Fruit fly (Drosophila melanogaster) whole organism, embryonic: ENCODE data around the gene CG32074.
A peak's percentile ranks its signal among the peaks of the same experiment; 100 is the strongest.

Experiments used
- Ada2b ChIP-seq: fragments of 200-800 bp; sonication (Bioruptor generic); IDR thresholded peaks from 2 replicates; pipeline ENCODE4 v1.3.6; 2022; ENCODE audit warnings: missing biosample characterization, missing genetic modification characterization
- C15 ChIP-seq: fragments of 200-800 bp; sonication (Bioruptor generic); IDR thresholded peaks from 3 replicates; pipeline ENCODE4 v1.3.6; 2022; ENCODE audit warnings: missing biosample characterization, missing genetic modification characterization
- CG1024 ChIP-seq: fragments of 200-800 bp; sonication (Bioruptor generic); IDR thresholded peaks from 2 replicates; pipeline ENCODE4 v1.3.6; 2022; ENCODE audit warnings: missing biosample characterization, missing genetic modification characterization
- CG10267 ChIP-seq: fragments of 200-800 bp; sonication (Bioruptor generic); optimal IDR thresholded peaks from 2 replicates; lab custom pipeline; 2018; ENCODE audit warnings: missing biosample characterization, mild to moderate bottlenecking, missing genetic modification characterization, moderate library complexity
- CG10979 ChIP-seq: fragments of 200-800 bp; sonication (Bioruptor generic); optimal IDR thresholded peaks from 2 replicates; lab custom pipeline; 2018; ENCODE audit warnings: missing biosample characterization, mild to moderate bottlenecking, missing genetic modification characterization, moderate library complexity
- CG11398 ChIP-seq: fragments of 200-800 bp; sonication (Bioruptor generic); optimal IDR thresholded peaks from 2 replicates; lab custom pipeline; 2016; ENCODE audit warnings: missing biosample characterization, missing genetic modification characterization
- CG12071 ChIP-seq: fragments of 200-800 bp; sonication (Bioruptor generic); optimal IDR thresholded peaks from 3 replicates; lab custom pipeline; 2018; ENCODE audit warnings: missing biosample characterization, mild to moderate bottlenecking, missing genetic modification characterization
- CG1233 ChIP-seq: fragments of 200-800 bp; sonication (Bioruptor generic); optimal IDR thresholded peaks from 4 replicates; lab custom pipeline; 2018; ENCODE audit warnings: missing biosample characterization, mild to moderate bottlenecking, missing genetic modification characterization
- CG13123 ChIP-seq: fragments of 200-800 bp; sonication (Bioruptor generic); optimal IDR thresholded peaks from 2 replicates; lab custom pipeline; 2016; ENCODE audit warnings: missing biosample characterization, missing genetic modification characterization
- CG13287 ChIP-seq: fragments of 200-800 bp; sonication (Bioruptor generic); IDR thresholded peaks from 2 replicates; pipeline ENCODE4 v1.3.6; 2022; ENCODE audit warnings: missing biosample characterization, missing genetic modification characterization; ENCODE audit not compliant: partially characterized antibody
- CG13775 ChIP-seq: fragments of 200-800 bp; sonication (Bioruptor generic); optimal IDR thresholded peaks from 3 replicates; lab custom pipeline; 2017; ENCODE audit warnings: missing biosample characterization, mild to moderate bottlenecking, missing genetic modification characterization
- CG14014 ChIP-seq: fragments of 200-800 bp; sonication (Bioruptor generic); IDR thresholded peaks from 2 replicates; pipeline ENCODE4 v1.3.6; 2022; ENCODE audit warnings: missing biosample characterization, missing genetic modification characterization
- CG14710 ChIP-seq: fragments of 200-800 bp; sonication (Bioruptor generic); optimal IDR thresholded peaks from 3 replicates; lab custom pipeline; 2019; ENCODE audit warnings: missing biosample characterization, mild to moderate bottlenecking, missing genetic modification characterization, moderate library complexity
- CG16779 ChIP-seq: fragments of 200-800 bp; sonication (Bioruptor generic); IDR thresholded peaks from 2 replicates; pipeline ENCODE4 v1.3.6; 2022; ENCODE audit warnings: missing biosample characterization, missing genetic modification characterization
- CG17328 ChIP-seq: fragments of 200-800 bp; sonication (Bioruptor generic); IDR thresholded peaks from 2 replicates; pipeline ENCODE4 v1.3.6; 2022; ENCODE audit warnings: missing biosample characterization, missing genetic modification characterization
- CG18011 ChIP-seq: fragments of 200-800 bp; sonication (Bioruptor generic); optimal IDR thresholded peaks from 2 replicates; lab custom pipeline; 2017; ENCODE audit warnings: missing biosample characterization, missing genetic modification characterization, mild to moderate bottlenecking, moderate library complexity, missing genotype
- CG30403 ChIP-seq: fragments of 200-800 bp; sonication (Bioruptor generic); optimal IDR thresholded peaks from 3 replicates; lab custom pipeline; 2016; ENCODE audit warnings: missing biosample characterization, missing genetic modification characterization
- CG3281 ChIP-seq: fragments of 200-800 bp; sonication (Bioruptor generic); optimal IDR thresholded peaks from 3 replicates; lab custom pipeline; 2017; ENCODE audit warnings: missing biosample characterization, mild to moderate bottlenecking, missing genetic modification characterization
- CG3407 ChIP-seq: fragments of 200-800 bp; sonication (Bioruptor generic); optimal IDR thresholded peaks from 2 replicates; lab custom pipeline; 2018; ENCODE audit warnings: missing biosample characterization, mild to moderate bottlenecking, missing genetic modification characterization
- CG8944 ChIP-seq: fragments of 200-800 bp; sonication (Bioruptor generic); optimal IDR thresholded peaks from 3 replicates; lab custom pipeline; 2016; ENCODE audit warnings: missing biosample characterization, missing genetic modification characterization
- CG9932 ChIP-seq: fragments of 200-800 bp; sonication (Bioruptor generic); IDR thresholded peaks from 2 replicates; pipeline ENCODE4 v1.3.6; 2022; ENCODE audit warnings: missing biosample characterization, missing genetic modification characterization
- Chrac-16 ChIP-seq: fragments of 200-800 bp; sonication (Bioruptor generic); optimal IDR thresholded peaks from 3 replicates; lab custom pipeline; 2016; ENCODE audit warnings: missing biosample characterization, missing genetic modification characterization
- Dad ChIP-seq: fragments of 200-800 bp; sonication (Bioruptor generic); optimal IDR thresholded peaks from 3 replicates; lab custom pipeline; 2016; ENCODE audit warnings: missing biosample characterization, missing genetic modification characterization
- GATAe ChIP-seq: fragments of 200-800 bp; sonication (Bioruptor generic); conservative IDR thresholded peaks from 2 replicates; pipeline ENCODE4 v1.3.6; 2022; ENCODE audit warnings: missing biosample characterization, missing genetic modification characterization
- Gsc ChIP-seq: fragments of 200-800 bp; sonication (Bioruptor generic); IDR thresholded peaks from 2 replicates; pipeline ENCODE4 v1.3.6; 2022; ENCODE audit warnings: missing biosample characterization, missing genetic modification characterization
- Gug ChIP-seq: fragments of 200-800 bp; sonication (Bioruptor generic); IDR thresholded peaks from 4 replicates; pipeline ENCODE4 v1.3.6; 2022; ENCODE audit warnings: missing biosample characterization, missing genetic modification characterization
- MBD-R2 ChIP-seq: fragments of 200-800 bp; sonication (Bioruptor generic); IDR thresholded peaks from 2 replicates; pipeline ENCODE4 v1.3.6; 2022; ENCODE audit warnings: missing biosample characterization, missing genetic modification characterization
- MTF-1 ChIP-seq: fragments of 200-800 bp; sonication (Bioruptor generic); optimal IDR thresholded peaks from 2 replicates; lab custom pipeline; 2018; ENCODE audit warnings: missing biosample characterization, mild to moderate bottlenecking, missing genetic modification characterization, borderline replicate concordance
- Mad ChIP-seq: fragments of 200-800 bp; sonication (Bioruptor generic); optimal IDR thresholded peaks from 2 replicates; lab custom pipeline; 2016; ENCODE audit warnings: missing biosample characterization, missing genetic modification characterization
- NFAT ChIP-seq: fragments of 200-800 bp; sonication (Bioruptor generic); IDR thresholded peaks from 2 replicates; pipeline ENCODE4 v1.3.6; 2022; ENCODE audit warnings: missing biosample characterization, missing genetic modification characterization
- Spps ChIP-seq: fragments of 200-800 bp; sonication (Bioruptor generic); optimal IDR thresholded peaks from 2 replicates; lab custom pipeline; 2018; ENCODE audit warnings: missing biosample characterization, mild to moderate bottlenecking, missing genetic modification characterization
- TFAM ChIP-seq: fragments of 200-800 bp; sonication (Bioruptor generic); optimal IDR thresholded peaks from 2 replicates; lab custom pipeline; 2017; ENCODE audit warnings: missing biosample characterization, missing genetic modification characterization, inconsistent platforms
- abd-A ChIP-seq: fragments of 200-800 bp; sonication (Bioruptor generic); optimal IDR thresholded peaks from 3 replicates; lab custom pipeline; 2019; ENCODE audit warnings: missing biosample characterization, mild to moderate bottlenecking, missing genetic modification characterization, moderate library complexity
- ac ChIP-seq: fragments of 200-800 bp; sonication (Bioruptor generic); optimal IDR thresholded peaks from 3 replicates; lab custom pipeline; 2017; ENCODE audit warnings: missing biosample characterization, mild to moderate bottlenecking, missing genetic modification characterization
- ara ChIP-seq: fragments of 200-800 bp; sonication (Bioruptor generic); IDR thresholded peaks from 2 replicates; pipeline ENCODE4 v1.3.6; 2022; ENCODE audit warnings: missing biosample characterization, missing genetic modification characterization
- btn ChIP-seq: fragments of 200-800 bp; sonication (Bioruptor generic); optimal IDR thresholded peaks from 2 replicates; lab custom pipeline; 2016; ENCODE audit warnings: missing biosample characterization, missing genetic modification characterization
- caup ChIP-seq: fragments of 200-800 bp; sonication (Bioruptor generic); optimal IDR thresholded peaks from 3 replicates; lab custom pipeline; 2017; ENCODE audit warnings: missing biosample characterization, mild to moderate bottlenecking, missing genetic modification characterization, moderate library complexity; ENCODE audit not compliant: severe bottlenecking
- chinmo ChIP-seq: fragments of 200-800 bp; sonication (Bioruptor generic); IDR thresholded peaks from 4 replicates; pipeline ENCODE4 v1.3.6; 2022; ENCODE audit warnings: missing biosample characterization, missing genetic modification characterization; ENCODE audit not compliant: partially characterized antibody
- fd64A ChIP-seq: fragments of 200-800 bp; sonication (Bioruptor generic); optimal IDR thresholded peaks from 3 replicates; lab custom pipeline; 2018; ENCODE audit warnings: missing biosample characterization, mild to moderate bottlenecking, missing genetic modification characterization
- grn ChIP-seq: fragments of 200-800 bp; sonication (Bioruptor generic); optimal IDR thresholded peaks from 3 replicates; lab custom pipeline; 2017; ENCODE audit warnings: missing biosample characterization, missing genetic modification characterization
- h ChIP-seq: fragments of >200 bp; optimal IDR thresholded peaks from 2 replicates; lab custom pipeline; 2017
- maf-S ChIP-seq: fragments of 200-800 bp; sonication (Bioruptor generic); optimal IDR thresholded peaks from 2 replicates; lab custom pipeline; 2016; ENCODE audit warnings: missing biosample characterization, missing genetic modification characterization
- ranshi ChIP-seq: fragments of 200-800 bp; sonication (Bioruptor generic); IDR thresholded peaks from 2 replicates; pipeline ENCODE4 v1.3.6; 2022; ENCODE audit warnings: missing biosample characterization, missing genetic modification characterization
- stc ChIP-seq: fragments of 200-800 bp; sonication (Bioruptor generic); IDR thresholded peaks from 2 replicates; pipeline ENCODE4 v1.3.6; 2022; ENCODE audit warnings: missing biosample characterization, missing genetic modification characterization
- toy ChIP-seq: fragments of 200-800 bp; sonication (Bioruptor generic); IDR thresholded peaks from 2 replicates; pipeline ENCODE4 v1.3.6; 2022; ENCODE audit warnings: missing biosample characterization, missing genetic modification characterization
- ttk ChIP-seq: fragments of 200-800 bp; sonication (Bioruptor generic); IDR thresholded peaks from 2 replicates; pipeline ENCODE4 v2.1.2; 2022; ENCODE audit warnings: missing biosample characterization, missing genetic modification characterization
- twi ChIP-seq: fragments of 200-800 bp; optimal IDR thresholded peaks from 2 replicates; lab custom pipeline; 2019; ENCODE audit warnings: missing biosample characterization, mild to moderate bottlenecking, missing genetic modification characterization, moderate library complexity
- unpg ChIP-seq: fragments of 200-800 bp; sonication (Bioruptor generic); optimal IDR thresholded peaks from 3 replicates; lab custom pipeline; 2018; ENCODE audit warnings: missing biosample characterization, mild to moderate bottlenecking, missing genetic modification characterization, moderate library complexity
- yki ChIP-seq: fragments of >200 bp; optimal IDR thresholded peaks from 3 replicates; lab custom pipeline; 2018

Gene CG32074

dm6 chr3L:11169299-11170181, 37.4 kb upstream of the CG32074 start, which contains the start of the genes wls and Adck5 (continued):
- TF ChIP-seq CG17328 (GFP tag; lab: Robert Waterston, UW) (peak; percentile 42; the same call in 1 of the 2 replicates), abd-A (tag; lab: Kevin White, UChicago) (no peak), toy (GFP tag; lab: Robert Waterston, UW) (no peak), CG10267 (tag; lab: Kevin White, UChicago) (peak; percentile 52), CG9932 (GFP tag; lab: Robert Waterston, UW) (no peak), ttk (GFP tag; lab: Robert Waterston, UW) (no peak), CG14710 (peak; percentile 81), CG13123 (peak; percentile 10), chinmo (GFP tag; lab: Robert Waterston, UW) (0 out of 4 replicates have a peak, but pooled peaks have one; percentile 40), CG14014 (GFP tag; lab: Robert Waterston, UW) (peak; percentile 20; the same call in 1 of the 2 replicates), Gug (GFP tag; lab: Robert Waterston, UW) (no peak), Spps (tag; lab: Kevin White, UChicago) (no peak), caup (peak; percentile 83), maf-S (peak; percentile 11), Ada2b (GFP tag; lab: Robert Waterston, UW) (0 out of 2 replicates have a peak, but pooled peaks have one; percentile 5), grn (GFP tag; lab: Kevin White, UChicago) (no peak), CG3407 (GFP tag; lab: Kevin White, UChicago) (peak; percentile 11), unpg (GFP tag; lab: Kevin White, UChicago) (no peak), ara (GFP tag; lab: Robert Waterston, UW) (no peak), CG12071 (peak; percentile 81), GATAe (GFP tag; lab: Robert Waterston, UW) (no peak), CG13775 (GFP tag; lab: Kevin White, UChicago) (peak; percentile 58), CG13287 (GFP tag; lab: Robert Waterston, UW) (peak; percentile 12; the same call in 1 of the 2 replicates), CG11398 (GFP tag; lab: Kevin White, UChicago) (peak; percentile 45), fd64A (GFP tag; lab: Kevin White, UChicago) (peak; percentile 22), yki (lab: Kevin White, UChicago) (no peak), twi (tag; lab: Kevin White, UChicago) (no peak), btn (GFP tag; lab: Kevin White, UChicago) (peak; percentile 20), CG1024 (GFP tag; lab: Robert Waterston, UW) (no peak; the same call in 1 of the 2 replicates), ac (GFP tag; lab: Kevin White, UChicago) (peak; percentile 64), C15 (GFP tag; lab: Robert Waterston, UW) (peak; percentile 48; the same call in 1 of the 3 replicates), Mad (GFP tag; lab: Kevin White, UChicago) (peak; percentile 44), Gsc (GFP tag; lab: Robert Waterston, UW) (no peak), CG8944 (no peak), MBD-R2 (GFP tag; lab: Robert Waterston, UW) (peak; percentile 76), NFAT (no peak), CG16779 (GFP tag; lab: Robert Waterston, UW) (peak; percentile 38; the same call in 1 of the 2 replicates), CG18011 (GFP tag; lab: Kevin White, UChicago) (peak; percentile 27), CG3281 (GFP tag; lab: Kevin White, UChicago) (no peak), CG1233 (GFP tag; lab: Kevin White, UChicago) (peak; percentile 41), Dad (GFP tag; lab: Kevin White, UChicago) (peak; percentile 21), MTF-1 (peak; percentile 80), TFAM (no peak), h (lab: Kevin White, UChicago) (no peak), Chrac-16 (GFP tag; lab: Kevin White, UChicago) (no peak), CG30403 (GFP tag; lab: Kevin White, UChicago) (peak; percentile 37), CG10979 (peak; percentile 16), stc (GFP tag; lab: Robert Waterston, UW) (peak; percentile 30; the same call in 1 of the 2 replicates), ranshi (GFP tag; lab: Robert Waterston, UW) (no peak; the same call in 1 of the 2 replicates)
